Worm (Caenorhabditis elegans) whole organism, mixed stage, embryonic: ENCODE data around the gene smex-1.

ENCODE experiments used
- blmp-1 ChIP-seq: fragments of 150-350 bp; optimal IDR thresholded peaks from 2 replicates; lab custom pipeline; 2014; ENCODE audit warnings: missing biosample characterization, missing genetic modification characterization
- lin-13 ChIP-seq: fragments of 150-350 bp; optimal IDR thresholded peaks from 2 replicates; lab custom pipeline; 2014; ENCODE audit warnings: missing biosample characterization, missing genetic modification characterization
- lsy-2 ChIP-seq: fragments of 150-350 bp; optimal IDR thresholded peaks from 2 replicates; lab custom pipeline; 2014; ENCODE audit warnings: missing biosample characterization, missing genetic modification characterization

- TF ChIP-seq blmp-1 (no peak), lsy-2 (no peak), lin-13 (tag; lab: Kevin White, UChicago) (no peak)
Measured at ce11 chrV:8307013-8307412, 11.2 kb upstream of the smex-1 start.
